Worm (Caenorhabditis elegans) whole organism, early embryonic: ENCODE data around the gene C48B4.12.
A peak's percentile ranks its signal among the peaks of the same experiment; 100 is the strongest.

ENCODE experiments used
- B0310.2 ChIP-seq: sonication (generic microtip); optimal IDR thresholded peaks from 2 replicates; lab custom pipeline; 2016; ENCODE audit warnings: mild to moderate bottlenecking, missing genetic modification characterization, missing compliant biosample characterization
- F13C5.2 ChIP-seq: sonication (generic microtip); optimal IDR thresholded peaks from 2 replicates; lab custom pipeline; 2017; ENCODE audit warnings: mild to moderate bottlenecking, missing genetic modification characterization, inconsistent platforms, missing compliant biosample characterization
- aly-1 ChIP-seq: sonication (generic microtip); optimal IDR thresholded peaks from 2 replicates; lab custom pipeline; 2016; ENCODE audit warnings: missing genetic modification characterization, missing compliant biosample characterization
- ama-1 ChIP-seq: fragments of 150-350 bp; optimal IDR thresholded peaks from 2 replicates; lab custom pipeline; 2014
- ceh-13 ChIP-seq: fragments of 200-800 bp; sonication (Bioruptor generic); optimal IDR thresholded peaks from 2 replicates; lab custom pipeline; 2018; ENCODE audit warnings: mild to moderate bottlenecking, missing genetic modification characterization, missing compliant biosample characterization
- ceh-36 ChIP-seq: sonication (generic microtip); optimal IDR thresholded peaks from 2 replicates; lab custom pipeline; 2016; ENCODE audit warnings: missing genetic modification characterization, inconsistent platforms, missing compliant biosample characterization
- ets-7 ChIP-seq: sonication (generic microtip); optimal IDR thresholded peaks from 2 replicates; lab custom pipeline; 2016; ENCODE audit warnings: missing genotype, missing genetic modification characterization, missing compliant biosample characterization
- flt-1 ChIP-seq: fragments of 200-800 bp; sonication (Bioruptor generic); IDR thresholded peaks from 2 replicates; pipeline ENCODE4 v1.3.6; 2022; ENCODE audit warnings: missing genetic modification characterization, missing compliant biosample characterization
- hmbx-1 ChIP-seq: sonication (generic microtip); optimal IDR thresholded peaks from 2 replicates; lab custom pipeline; 2016; ENCODE audit warnings: mild to moderate bottlenecking, missing genetic modification characterization, missing compliant biosample characterization
- hmg-4 ChIP-seq: fragments of 200-800 bp; sonication (Bioruptor generic); optimal IDR thresholded peaks from 2 replicates; lab custom pipeline; 2018; ENCODE audit warnings: mild to moderate bottlenecking, missing genetic modification characterization, missing compliant biosample characterization
- hnd-1 ChIP-seq: sonication (generic microtip); optimal IDR thresholded peaks from 2 replicates; lab custom pipeline; 2016; ENCODE audit warnings: missing genetic modification characterization, missing compliant biosample characterization
- pes-1 ChIP-seq: fragments of 200-800 bp; sonication (Bioruptor generic); IDR thresholded peaks from 2 replicates; pipeline ENCODE4 v1.3.6; 2022; ENCODE audit warnings: missing genetic modification reagents, missing genetic modification characterization, missing compliant biosample characterization
- scrt-1 ChIP-seq: fragments of 200-800 bp; sonication (Bioruptor generic); IDR thresholded peaks from 2 replicates; pipeline ENCODE4 v1.3.6; 2022; ENCODE audit warnings: missing genetic modification characterization, missing compliant biosample characterization
- sea-1 ChIP-seq: fragments of 200-800 bp; sonication (Bioruptor generic); conservative IDR thresholded peaks from 2 replicates; pipeline ENCODE4 v1.3.6; 2022; ENCODE audit warnings: missing genetic modification characterization, missing compliant biosample characterization
- tbx-11 ChIP-seq: fragments of 200-800 bp; sonication (Bioruptor generic); IDR thresholded peaks from 2 replicates; pipeline ENCODE4 v1.3.6; 2022; ENCODE audit warnings: missing genetic modification characterization, missing compliant biosample characterization
- tbx-37 ChIP-seq: fragments of 200-800 bp; sonication (Bioruptor generic); conservative IDR thresholded peaks from 2 replicates; pipeline ENCODE4 v1.3.6; 2022; ENCODE audit warnings: missing genetic modification reagents, missing genetic modification characterization, missing compliant biosample characterization
- tra-4 ChIP-seq: sonication (generic microtip); optimal IDR thresholded peaks from 2 replicates; lab custom pipeline; 2017; ENCODE audit warnings: missing genetic modification characterization, missing compliant biosample characterization

Gene C48B4.12

ce11 chrIII:9638159-9638754 lies 41.1 kb downstream of the C48B4.12 start:
- TF ChIP-seq tbx-37 (GFP tag; lab: Robert Waterston, UW) (no peak), hmbx-1 (tag; lab: Kevin White, UChicago) (no peak), scrt-1 (GFP tag; lab: Robert Waterston, UW) (no peak), F13C5.2 (tag; lab: Kevin White, UChicago) (no peak), ama-1 (no peak), pes-1 (GFP tag; lab: Robert Waterston, UW) (no peak), ceh-36 (no peak), B0310.2 (tag; lab: Kevin White, UChicago) (no peak), tbx-11 (GFP tag; lab: Robert Waterston, UW) (no peak), sea-1 (GFP tag; lab: Robert Waterston, UW) (no peak), hmg-4 (GFP tag; lab: Kevin White, UChicago) (no peak), flt-1 (no peak), hnd-1 (tag; lab: Kevin White, UChicago) (no peak), tra-4 (no peak), aly-1 (tag; lab: Kevin White, UChicago) (no peak), ets-7 (tag; lab: Kevin White, UChicago) (no peak)

- TF ChIP-seq hmg-4 (GFP tag; lab: Kevin White, UChicago) (no peak), ceh-13 (GFP tag; lab: Kevin White, UChicago) (no peak), F13C5.2 (tag; lab: Kevin White, UChicago) (no peak), aly-1 (tag; lab: Kevin White, UChicago) (no peak), tbx-11 (GFP tag; lab: Robert Waterston, UW) (no peak), scrt-1 (GFP tag; lab: Robert Waterston, UW) (no peak), sea-1 (GFP tag; lab: Robert Waterston, UW) (no peak), tbx-37 (GFP tag; lab: Robert Waterston, UW) (no peak), hmbx-1 (tag; lab: Kevin White, UChicago) (no peak), ets-7 (tag; lab: Kevin White, UChicago) (no peak), hnd-1 (tag; lab: Kevin White, UChicago) (no peak), tra-4 (no peak), flt-1 (no peak), pes-1 (GFP tag; lab: Robert Waterston, UW) (no peak), B0310.2 (tag; lab: Kevin White, UChicago) (no peak), ama-1 (no peak), ceh-36 (no peak)
Measured at ce11 chrIII:9639281-9640050, 42.3 kb downstream of the C48B4.12 start.

- TF ChIP-seq hmg-4 (GFP tag; lab: Kevin White, UChicago) (peak; percentile 6), scrt-1 (GFP tag; lab: Robert Waterston, UW) (no peak)
Measured at ce11 chrIII:9642110-9642509, 45.0 kb downstream of the C48B4.12 start.

ce11 chrIII:9645099-9645498 lies 48.0 kb downstream of the C48B4.12 start:
- TF ChIP-seq hnd-1 (tag; lab: Kevin White, UChicago) (no peak), B0310.2 (tag; lab: Kevin White, UChicago) (no peak), ama-1 (no peak), aly-1 (tag; lab: Kevin White, UChicago) (no peak), tbx-11 (GFP tag; lab: Robert Waterston, UW) (no peak), F13C5.2 (tag; lab: Kevin White, UChicago) (no peak), tra-4 (no peak), ets-7 (tag; lab: Kevin White, UChicago) (no peak), hmg-4 (GFP tag; lab: Kevin White, UChicago) (no peak), ceh-13 (GFP tag; lab: Kevin White, UChicago) (no peak)

ce11 chrIII:9646440-9647021 lies 49.4 kb downstream of the C48B4.12 start:
- TF ChIP-seq scrt-1 (GFP tag; lab: Robert Waterston, UW) (no peak), ets-7 (tag; lab: Kevin White, UChicago) (no peak), tra-4 (no peak), hmbx-1 (tag; lab: Kevin White, UChicago) (no peak), F13C5.2 (tag; lab: Kevin White, UChicago) (no peak), hnd-1 (tag; lab: Kevin White, UChicago) (no peak), tbx-11 (GFP tag; lab: Robert Waterston, UW) (no peak), flt-1 (no peak), tbx-37 (GFP tag; lab: Robert Waterston, UW) (no peak), ceh-36 (no peak), ama-1 (no peak), B0310.2 (tag; lab: Kevin White, UChicago) (no peak)
